Fruit fly (Drosophila melanogaster) ovary, adult (tissue): ENCODE data around the gene CG4098.

Experiments used
- CG17801 ChIP-seq: fragments of 200-800 bp; optimal IDR thresholded peaks from 2 replicates; lab custom pipeline; 2019; ENCODE audit warnings: missing biosample characterization, mild to moderate bottlenecking, missing genetic modification characterization, moderate library complexity; ENCODE audit not compliant: partially characterized antibody

The CG4098 gene

DNA sequence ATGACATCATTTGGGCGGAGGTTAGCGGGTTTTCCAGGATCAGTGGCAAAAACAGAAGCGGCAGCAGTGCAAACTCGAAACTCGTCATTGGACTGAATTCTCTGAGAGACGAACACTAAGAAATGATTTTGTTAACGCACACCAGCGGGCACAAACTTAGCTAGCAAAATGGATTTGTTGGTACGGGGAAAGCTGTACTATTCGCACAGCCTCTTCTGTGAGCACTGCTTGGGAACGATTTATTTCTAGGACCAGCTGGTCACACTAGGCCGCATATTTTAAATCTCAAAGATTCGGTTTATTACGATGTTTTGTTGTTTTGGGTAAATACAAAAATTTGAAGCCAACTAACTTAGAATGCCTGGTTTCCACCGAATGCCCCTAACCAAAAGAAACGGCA lies at the start of gene CG4098:
Gene CG4098, minus strand, starts transcription at position 228 of the 400 bp plus-strand sequence.
- TF ChIP-seq CG17801 (GFP tag; lab: Kevin White, UChicago): peak; percentile 16

DNA sequence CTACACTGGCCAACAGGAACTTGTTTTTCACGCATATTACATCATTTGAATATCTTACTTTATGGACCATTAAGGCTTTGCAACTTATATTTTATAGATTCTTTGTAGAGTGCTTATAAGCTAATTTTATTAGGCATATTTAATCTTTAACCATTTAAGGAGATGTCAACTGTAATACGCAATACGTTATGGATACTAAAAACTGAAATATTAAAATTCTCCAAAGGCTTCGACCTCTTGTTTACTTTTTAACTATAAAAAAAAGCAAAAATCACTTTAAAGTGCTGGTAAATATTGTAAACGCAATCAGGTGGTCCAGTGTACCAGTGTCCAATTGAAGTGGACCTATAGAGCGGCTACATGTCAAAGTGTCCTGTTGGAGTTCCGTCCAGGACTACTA lies 47.9 kb upstream of the CG4098 start:
- TF ChIP-seq CG17801 (GFP tag; lab: Kevin White, UChicago): no peak

DNA sequence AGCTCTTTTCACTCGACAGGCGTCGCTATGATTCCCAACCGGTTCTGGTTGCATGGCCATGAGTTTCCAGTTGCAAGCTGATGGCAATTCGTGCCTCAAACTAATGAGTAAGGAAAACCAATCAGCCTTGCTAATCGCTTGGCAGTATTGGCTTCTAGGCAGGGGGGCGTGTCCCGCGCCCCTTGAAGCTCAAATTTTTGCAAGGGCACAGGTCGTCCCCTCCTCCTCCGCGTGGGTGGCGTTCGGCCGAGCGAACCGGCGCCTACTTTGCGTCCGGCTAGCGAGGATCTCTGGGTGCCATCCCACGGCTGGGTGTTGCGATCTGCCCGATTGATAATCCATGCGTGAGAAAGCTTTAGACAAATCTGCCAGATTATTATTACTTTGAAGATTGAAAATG lies 44.5 kb upstream of the CG4098 start:
- TF ChIP-seq CG17801 (GFP tag; lab: Kevin White, UChicago): no peak

dm6 chr3L:16652531-16652930 lies 43.4 kb upstream of the CG4098 start:
- TF ChIP-seq CG17801 (GFP tag; lab: Kevin White, UChicago): no peak

DNA sequence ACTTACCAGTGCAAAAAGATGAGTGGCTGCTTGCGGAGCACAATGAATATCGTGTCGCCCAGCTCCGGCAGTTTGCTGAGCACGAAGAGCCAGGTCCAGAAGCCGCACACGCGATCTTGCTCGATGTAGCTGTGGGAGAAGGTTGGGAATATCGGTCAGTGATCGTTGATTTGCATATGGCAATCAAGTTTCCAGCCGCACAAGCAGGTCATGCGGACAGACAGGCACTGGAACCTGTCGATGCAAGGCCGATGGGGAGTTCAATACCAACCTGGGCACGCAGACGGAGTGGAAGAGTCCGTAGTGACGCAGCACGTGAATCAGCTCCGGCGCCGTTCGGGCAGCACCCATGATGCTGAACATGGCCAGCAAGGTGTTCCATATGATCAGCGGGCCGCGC lies 42.0 kb upstream of the CG4098 start:
- TF ChIP-seq CG17801 (GFP tag; lab: Kevin White, UChicago): no peak

DNA sequence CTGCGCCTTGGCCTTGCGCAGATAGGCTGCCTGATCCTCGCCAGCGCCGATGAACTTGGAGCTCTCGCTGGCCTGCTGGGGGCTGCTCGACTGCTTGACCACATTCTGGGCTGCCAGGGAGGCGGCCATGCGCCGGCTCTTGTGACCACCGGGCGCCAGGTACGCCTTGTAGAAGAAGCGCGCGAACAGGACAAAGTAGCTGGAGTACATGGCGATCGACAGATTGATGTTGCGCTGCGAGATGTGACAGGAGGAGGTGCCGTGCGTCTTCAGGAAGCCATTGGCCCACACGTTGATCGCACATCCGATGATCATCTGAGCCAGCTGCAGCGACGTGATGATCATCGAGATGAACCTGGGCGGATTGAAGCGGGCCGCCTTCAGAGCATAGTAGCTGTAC lies 40.9 kb upstream of the CG4098 start:
- no peak for TF ChIP-seq CG17801 (GFP tag; lab: Kevin White, UChicago)

DNA sequence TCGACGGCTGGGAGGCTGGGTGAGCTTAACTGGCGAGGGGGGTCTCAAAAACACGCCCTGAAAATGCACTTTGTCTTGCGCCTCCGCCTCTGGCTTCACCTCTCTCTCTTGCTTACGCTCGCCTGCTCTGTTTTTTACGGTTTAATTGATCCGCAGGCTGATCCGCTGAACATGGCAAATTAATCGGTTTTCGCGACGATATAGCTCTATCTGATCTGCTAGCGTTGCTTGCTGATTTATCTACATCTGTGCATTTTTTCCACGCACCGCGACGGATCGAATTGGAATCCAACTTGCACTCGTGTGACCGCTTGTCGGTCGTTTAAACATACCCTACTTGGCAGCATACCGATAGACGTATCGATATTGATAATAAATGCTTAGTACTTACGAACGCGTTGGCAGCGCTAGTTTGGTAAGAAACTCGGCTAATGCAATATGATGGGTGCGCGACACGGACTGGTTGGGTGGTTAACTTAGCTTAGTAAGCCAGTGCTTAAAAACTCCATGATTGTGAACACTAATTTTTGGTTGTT lies 38.5 kb upstream of the CG4098 start, which contains the start of gene Abl:
Gene Abl, minus strand, starts transcription at position 305 of the 536 bp plus-strand sequence.
- TF ChIP-seq CG17801 (GFP tag; lab: Kevin White, UChicago): peak; percentile 75

- TF ChIP-seq CG17801 (GFP tag; lab: Kevin White, UChicago): no peak
These were observed 37.8 kb upstream of the CG4098 start for dm6 chr3L:16646865-16647459.

DNA sequence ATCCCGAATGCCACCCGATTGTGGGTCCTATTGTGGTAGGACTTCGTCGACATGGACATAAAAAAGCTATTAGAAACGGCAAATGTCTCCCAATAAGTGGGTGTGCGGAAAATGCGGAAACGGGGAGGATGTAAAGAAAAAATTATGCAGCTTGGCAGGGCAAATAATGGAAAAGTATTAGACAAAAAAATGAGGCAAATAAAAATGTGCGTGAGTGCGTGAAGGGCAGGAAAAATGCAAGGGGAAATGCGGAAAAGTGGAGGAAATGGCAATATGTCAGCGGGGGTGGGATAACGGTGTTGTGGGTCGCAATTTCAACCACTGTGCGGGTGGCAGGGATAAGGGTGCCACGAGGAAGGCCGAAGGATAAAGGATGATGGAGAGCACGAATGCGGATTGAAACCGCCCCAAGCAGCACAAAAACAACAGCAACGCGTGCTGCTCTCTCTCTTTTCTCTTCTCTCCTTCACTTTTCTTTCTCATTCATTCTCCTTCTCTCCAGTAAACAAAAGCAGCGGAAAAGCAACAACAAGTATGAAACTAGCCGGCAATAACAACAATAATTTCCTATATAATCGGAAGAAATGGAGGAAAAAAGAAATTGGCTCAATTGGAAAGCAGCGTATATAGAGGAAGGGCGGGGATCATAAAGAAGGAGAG lies 36.3 kb upstream of the CG4098 start:
- no peak for TF ChIP-seq CG17801 (GFP tag; lab: Kevin White, UChicago)

DNA sequence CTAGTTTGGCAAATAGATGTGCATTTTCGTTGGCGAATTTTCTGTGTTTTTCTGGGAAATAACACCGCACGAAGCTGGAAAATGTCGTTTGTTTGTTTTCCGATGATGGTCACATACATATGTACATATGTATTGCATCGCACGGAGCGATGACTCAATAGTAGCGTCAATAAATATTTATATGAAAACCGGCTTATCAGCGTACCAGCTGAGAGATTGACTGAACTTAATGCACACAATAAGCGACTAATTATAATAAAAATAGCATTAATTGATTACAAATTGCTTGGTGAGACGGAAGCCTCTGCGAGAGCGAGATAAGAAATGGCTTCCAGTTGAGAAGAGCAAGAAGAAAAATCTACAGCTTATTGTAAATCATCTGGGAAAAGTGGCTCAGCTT lies 35.4 kb upstream of the CG4098 start:
- no peak for TF ChIP-seq CG17801 (GFP tag; lab: Kevin White, UChicago)

dm6 chr3L:16642954-16643353 lies 33.8 kb upstream of the CG4098 start:
- TF ChIP-seq CG17801 (GFP tag; lab: Kevin White, UChicago): peak; percentile 34

DNA sequence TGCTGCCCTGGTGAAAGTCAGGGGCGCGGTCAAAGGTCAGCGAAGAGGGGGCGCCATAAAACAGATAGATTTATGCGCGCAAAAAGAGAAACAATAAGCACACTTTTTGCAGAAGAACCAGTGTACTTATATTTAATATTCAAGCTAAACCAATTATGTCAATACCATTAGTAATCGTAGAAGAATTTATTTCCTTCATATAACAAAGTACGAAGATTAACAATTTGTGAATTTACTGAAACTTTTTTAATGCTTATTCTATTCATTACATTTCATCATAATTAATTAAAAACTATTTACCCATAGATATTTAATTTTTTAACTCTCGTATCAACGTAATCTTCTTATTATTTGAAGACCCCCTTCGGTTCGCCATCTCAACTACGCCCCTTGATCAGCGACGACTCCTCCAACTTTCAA lies 33.0 kb upstream of the CG4098 start:
- TF ChIP-seq CG17801 (GFP tag; lab: Kevin White, UChicago): no peak

- no peak for TF ChIP-seq CG17801 (GFP tag; lab: Kevin White, UChicago)
These were observed 31.9 kb upstream of the CG4098 start for dm6 chr3L:16641094-16641493.

dm6 chr3L:16640509-16641068 lies 31.4 kb upstream of the CG4098 start:
- TF ChIP-seq CG17801 (GFP tag; lab: Kevin White, UChicago): no peak

- TF ChIP-seq CG17801 (GFP tag; lab: Kevin White, UChicago): no peak
These were observed 29.7 kb upstream of the CG4098 start for dm6 chr3L:16638639-16639388.
